Worm (Caenorhabditis elegans) whole organism, late embryonic: ENCODE results near the gene D1054.5.

ENCODE experiments used
- F13H6.1 ChIP-seq: sonication (generic microtip); optimal IDR thresholded peaks from 2 replicates; lab custom pipeline; 2016; ENCODE audit warnings: missing genetic modification characterization, missing compliant biosample characterization
- K02D7.2 ChIP-seq: sonication (generic microtip); optimal IDR thresholded peaks from 2 replicates; lab custom pipeline; 2017; ENCODE audit warnings: mild to moderate bottlenecking, missing genetic modification characterization, missing compliant biosample characterization
- K09A11.1 ChIP-seq: sonication (generic microtip); optimal IDR thresholded peaks from 2 replicates; lab custom pipeline; 2017; ENCODE audit warnings: antibody characterized with exemption, mild to moderate bottlenecking, missing genetic modification characterization, missing compliant biosample characterization; ENCODE audit not compliant: insufficient read depth
- Y22D7AL.16 ChIP-seq: sonication (generic microtip); optimal IDR thresholded peaks from 2 replicates; lab custom pipeline; 2016; ENCODE audit warnings: missing genetic modification characterization, missing compliant biosample characterization
- ceh-14 ChIP-seq: sonication (generic microtip); optimal IDR thresholded peaks from 2 replicates; lab custom pipeline; 2016; ENCODE audit warnings: missing genotype, missing genetic modification characterization, missing compliant biosample characterization
- ceh-2 ChIP-seq: sonication (generic microtip); optimal IDR thresholded peaks from 2 replicates; lab custom pipeline; 2016; ENCODE audit warnings: missing genotype, missing genetic modification characterization, missing compliant biosample characterization
- ceh-24 ChIP-seq: sonication (generic microtip); optimal IDR thresholded peaks from 2 replicates; lab custom pipeline; 2016; ENCODE audit warnings: mild to moderate bottlenecking, missing genetic modification characterization, missing compliant biosample characterization
- ceh-45 ChIP-seq: fragments of 200-800 bp; sonication (Bioruptor generic); IDR thresholded peaks from 2 replicates; pipeline ENCODE4 v1.3.6; 2022; ENCODE audit warnings: missing genetic modification reagents, missing genetic modification characterization, missing compliant biosample characterization
- ceh-48 ChIP-seq: sonication (generic microtip); optimal IDR thresholded peaks from 2 replicates; lab custom pipeline; 2016; ENCODE audit warnings: missing genetic modification characterization, inconsistent platforms, missing compliant biosample characterization
- che-1 ChIP-seq: sonication (generic microtip); optimal IDR thresholded peaks from 2 replicates; lab custom pipeline; 2016; ENCODE audit warnings: mild to moderate bottlenecking, missing genetic modification characterization, missing compliant biosample characterization
- dve-1 ChIP-seq: sonication (generic microtip); optimal IDR thresholded peaks from 2 replicates; lab custom pipeline; 2017; ENCODE audit warnings: antibody characterized with exemption, mild to moderate bottlenecking, missing genetic modification characterization, missing compliant biosample characterization
- elt-2 ChIP-seq: sonication (generic microtip); optimal IDR thresholded peaks from 2 replicates; lab custom pipeline; 2016; ENCODE audit warnings: missing genetic modification reagents, missing genetic modification characterization, missing compliant biosample characterization
- eyg-1 ChIP-seq: sonication (generic microtip); optimal IDR thresholded peaks from 2 replicates; lab custom pipeline; 2016; ENCODE audit warnings: missing genotype, missing genetic modification characterization, missing compliant biosample characterization
- fkh-10 ChIP-seq: fragments of 150-350 bp; optimal IDR thresholded peaks from 2 replicates; lab custom pipeline; 2014; ENCODE audit warnings: missing biosample characterization, missing genetic modification reagents, missing genetic modification characterization
- hlh-13 ChIP-seq: fragments of 200-800 bp; sonication (Bioruptor generic); optimal IDR thresholded peaks from 2 replicates; lab custom pipeline; 2018; ENCODE audit warnings: mild to moderate bottlenecking, missing genetic modification characterization, missing compliant biosample characterization
- hlh-15 ChIP-seq: sonication (generic microtip); optimal IDR thresholded peaks from 2 replicates; lab custom pipeline; 2016; ENCODE audit warnings: missing genetic modification characterization, missing compliant biosample characterization
- hlh-6 ChIP-seq: sonication (generic microtip); optimal IDR thresholded peaks from 2 replicates; lab custom pipeline; 2016; ENCODE audit warnings: missing genotype, missing genetic modification characterization, missing compliant biosample characterization
- lim-6 ChIP-seq: sonication (generic microtip); optimal IDR thresholded peaks from 2 replicates; lab custom pipeline; 2016; ENCODE audit warnings: missing genetic modification characterization, missing compliant biosample characterization
- lin-11 ChIP-seq: fragments of 200-800 bp; sonication (Bioruptor generic); optimal IDR thresholded peaks from 2 replicates; lab custom pipeline; 2018; ENCODE audit warnings: mild to moderate bottlenecking, missing genetic modification characterization, missing compliant biosample characterization
- mec-3 ChIP-seq: sonication (generic microtip); optimal IDR thresholded peaks from 2 replicates; lab custom pipeline; 2016; ENCODE audit warnings: borderline replicate concordance, missing genetic modification characterization, missing compliant biosample characterization
- nhr-232 ChIP-seq: sonication (generic microtip); optimal IDR thresholded peaks from 2 replicates; lab custom pipeline; 2016; ENCODE audit warnings: missing genetic modification characterization, missing compliant biosample characterization
- npax-4 ChIP-seq: sonication (generic microtip); optimal IDR thresholded peaks from 2 replicates; lab custom pipeline; 2016; ENCODE audit warnings: missing genetic modification characterization, missing compliant biosample characterization
- pat-9 ChIP-seq: fragments of 200-800 bp; sonication (Bioruptor generic); optimal IDR thresholded peaks from 2 replicates; lab custom pipeline; 2018; ENCODE audit warnings: mild to moderate bottlenecking, missing genetic modification characterization, moderate library complexity, missing compliant biosample characterization
- pha-2 ChIP-seq: sonication (generic microtip); optimal IDR thresholded peaks from 2 replicates; lab custom pipeline; 2017; ENCODE audit warnings: mild to moderate bottlenecking, missing genetic modification characterization, missing compliant biosample characterization
- pqm-1 ChIP-seq: sonication (generic microtip); optimal IDR thresholded peaks from 2 replicates; lab custom pipeline; 2016; ENCODE audit warnings: missing genetic modification characterization, missing compliant biosample characterization
- pros-1 ChIP-seq: fragments of 150-350 bp; optimal IDR thresholded peaks from 2 replicates; lab custom pipeline; 2014; ENCODE audit warnings: missing biosample characterization, missing genetic modification reagents, missing genetic modification characterization
- sdc-2 ChIP-seq: sonication (generic microtip); optimal IDR thresholded peaks from 2 replicates; lab custom pipeline; 2016; ENCODE audit warnings: missing genotype, missing genetic modification characterization, missing compliant biosample characterization
- syd-9 ChIP-seq: sonication (generic microtip); optimal IDR thresholded peaks from 2 replicates; lab custom pipeline; 2016; ENCODE audit warnings: mild to moderate bottlenecking, missing genetic modification characterization, moderate library complexity, missing compliant biosample characterization
- tbx-7 ChIP-seq: sonication (generic microtip); optimal IDR thresholded peaks from 2 replicates; lab custom pipeline; 2016; ENCODE audit warnings: missing genotype, missing genetic modification characterization, missing compliant biosample characterization
- unc-42 ChIP-seq: sonication (generic microtip); optimal IDR thresholded peaks from 2 replicates; lab custom pipeline; 2016; ENCODE audit warnings: missing genotype, missing genetic modification characterization, missing compliant biosample characterization
- zip-5 ChIP-seq: sonication (generic microtip); optimal IDR thresholded peaks from 2 replicates; lab custom pipeline; 2016; ENCODE audit warnings: missing genetic modification characterization, missing compliant biosample characterization

The D1054.5 gene

ce11 chrV:10757128-10757527, 19.2 kb downstream of the D1054.5 start:
- TF ChIP-seq hlh-13 (GFP tag; lab: Kevin White, UChicago) = no peak
- no peak for TF ChIP-seq ceh-48 (tag; lab: Kevin White, UChicago)
- no peak for TF ChIP-seq dve-1
- no peak for TF ChIP-seq pros-1
- no peak for TF ChIP-seq ceh-24
- no peak for TF ChIP-seq K02D7.2 (tag; lab: Kevin White, UChicago)
- TF ChIP-seq pat-9 = no peak
- TF ChIP-seq, all 69 proteins: peak for 0

- TF ChIP-seq unc-42 (tag; lab: Kevin White, UChicago) = no peak
- TF ChIP-seq npax-4 (tag; lab: Kevin White, UChicago) = no peak
- no peak for TF ChIP-seq sdc-2 (tag; lab: Kevin White, UChicago)
- TF ChIP-seq ceh-48 (tag; lab: Kevin White, UChicago) = no peak
- TF ChIP-seq lin-11 (tag; lab: Kevin White, UChicago) = no peak
- TF ChIP-seq zip-5 (tag; lab: Kevin White, UChicago) = no peak
- TF ChIP-seq ceh-24 = no peak
- no peak for TF ChIP-seq pha-2
- no peak for TF ChIP-seq fkh-10 (GFP tag; lab: Kevin White, UChicago)
- no peak for TF ChIP-seq eyg-1 (tag; lab: Kevin White, UChicago)
- no peak for TF ChIP-seq ceh-45 (GFP tag; lab: Robert Waterston, UW)
- TF ChIP-seq Y22D7AL.16 (tag; lab: Kevin White, UChicago) = no peak
Observed at ce11 chrV:10756698-10757097, 19.7 kb downstream of the D1054.5 start, which contains the start of gene irld-6. Gene irld-6 (minus strand): TSS chrV:10756798.

DNA sequence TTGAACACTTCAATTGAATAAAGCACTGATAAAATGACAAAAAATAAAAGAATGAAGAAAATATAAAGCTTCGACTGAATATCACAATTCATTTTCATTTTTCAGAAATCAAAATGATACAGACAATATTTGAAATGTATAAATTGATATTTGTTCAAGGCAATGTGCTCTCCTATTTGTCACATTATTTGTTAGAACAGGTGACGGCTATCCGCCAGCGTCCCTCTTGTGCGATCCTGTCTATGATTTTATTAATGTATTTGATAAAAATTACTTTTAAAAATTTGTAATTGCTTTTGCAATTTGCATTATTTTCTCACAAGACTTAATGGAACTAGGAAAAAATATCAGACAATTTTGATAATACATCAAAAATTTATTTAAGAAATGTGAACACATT, 22.3 kb downstream of the D1054.5 start, which contains the start of gene F28H7.7:
Gene F28H7.7 (minus strand): TSS at position 101 of the 400 bp plus-strand sequence.
- no peak for TF ChIP-seq nhr-232 (tag; lab: Kevin White, UChicago)
- TF ChIP-seq hlh-6 (tag; lab: Kevin White, UChicago) = no peak
- TF ChIP-seq ceh-14 (tag; lab: Kevin White, UChicago) = no peak
- no peak for TF ChIP-seq lim-6 (tag; lab: Kevin White, UChicago)
- no peak for TF ChIP-seq hlh-15
- TF ChIP-seq hlh-13 (GFP tag; lab: Kevin White, UChicago) = no peak
- no peak for TF ChIP-seq syd-9
- TF ChIP-seq, all 69 proteins: peak for 0

ce11 chrV:10750630-10751029, 25.7 kb downstream of the D1054.5 start, which contains the start of gene F28H7.3:
Gene F28H7.3 (minus strand): TSS chrV:10750788.
- TF ChIP-seq ceh-2 (tag; lab: Kevin White, UChicago) (no peak), elt-2 (peak; percentile 78), che-1 (no peak), K09A11.1 (no peak)

DNA sequence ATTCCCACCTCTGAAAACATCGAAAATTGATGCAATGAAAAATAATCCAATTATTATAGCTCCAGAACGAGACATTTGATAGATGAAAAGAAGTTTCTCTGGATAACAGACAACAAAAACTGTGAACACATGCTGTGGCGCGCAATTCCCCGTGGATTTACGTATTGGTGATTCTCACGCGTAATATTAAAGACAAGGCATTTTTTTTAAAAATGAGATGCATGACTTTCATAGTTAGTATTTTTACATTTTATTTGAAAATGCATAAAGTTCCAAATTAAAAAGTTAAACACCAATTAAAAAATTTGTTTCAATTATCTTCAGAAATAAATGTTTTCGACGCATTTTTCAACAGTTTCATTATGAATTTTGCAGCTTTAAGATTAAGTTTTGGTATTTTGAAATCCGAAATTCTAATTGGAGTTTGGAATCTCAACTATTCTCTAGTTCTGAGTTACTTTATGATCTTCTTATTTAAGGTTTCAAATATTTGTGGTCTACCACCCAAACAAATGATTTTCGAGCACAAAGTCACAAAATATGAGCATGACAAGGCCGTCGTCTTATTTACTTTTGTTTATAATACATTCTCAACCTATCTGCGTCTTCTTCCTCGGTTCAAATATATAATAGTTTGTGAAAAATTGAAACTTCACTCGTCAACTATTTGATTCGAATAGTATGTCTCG, 29.0 kb downstream of the D1054.5 start, which contains the start of the genes selt-1.2 and F28H7.2:
Gene selt-1.2 (minus strand): TSS at position 101 of the 689 bp plus-strand sequence.
Gene F28H7.2 (plus strand): TSS at position 639 of the 689 bp plus-strand sequence.
- TF ChIP-seq sdc-2 (tag; lab: Kevin White, UChicago) (no peak), ceh-48 (tag; lab: Kevin White, UChicago) (no peak), ceh-14 (tag; lab: Kevin White, UChicago) (no peak), ceh-45 (GFP tag; lab: Robert Waterston, UW) (no peak), unc-42 (tag; lab: Kevin White, UChicago) (no peak), pqm-1 (tag; lab: Kevin White, UChicago) (no peak), eyg-1 (tag; lab: Kevin White, UChicago) (no peak), tbx-7 (no peak), F13H6.1 (tag; lab: Kevin White, UChicago) (no peak), mec-3 (tag; lab: Kevin White, UChicago) (no peak)
- TF ChIP-seq, all 69 proteins: peak for 0
